Worm (Caenorhabditis elegans): ENCODE results near the gene nhr-140.

nhr-140 gene

ce11 chrV:6956237-6956636 is 33.2 kb downstream of the nhr-140 start, which contains the start of gene mec-1:
mec-1 (plus strand) TSS chrV:6956537.
- no peak for TF ChIP-seq nhr-43 (tag; optimal IDR thresholded peaks at IDR 0.05; ENCODE audit: poor library complexity, severe bottlenecking)
- TF ChIP-seq nhr-12 (tag; optimal IDR thresholded peaks at IDR 0.05), result no peak
- TF ChIP-seq elt-1 (tag; optimal IDR thresholded peaks at IDR 0.05), result no peak
- TF ChIP-seq nhr-77 (tag; optimal IDR thresholded peaks at IDR 0.05), result no peak
- no peak for TF ChIP-seq pqm-1 (tag; optimal IDR thresholded peaks at IDR 0.05)
- no peak for TF ChIP-seq zag-1 (tag; optimal IDR thresholded peaks at IDR 0.05)
- no peak for TF ChIP-seq ama-1 (optimal IDR thresholded peaks at IDR 0.05)
- no peak for TF ChIP-seq daf-12 (tag; optimal IDR thresholded peaks at IDR 0.05)
- no peak for TF ChIP-seq nhr-28 (tag; optimal IDR thresholded peaks at IDR 0.05)
- TF ChIP-seq unc-39 (tag; optimal IDR thresholded peaks at IDR 0.05), result no peak
- no peak for TF ChIP-seq R02D3.7 (tag; optimal IDR thresholded peaks at IDR 0.05)
- TF ChIP-seq unc-62 (GFP tag; optimal IDR thresholded peaks at IDR 0.05), result no peak
- TF ChIP-seq nhr-23 (tag; optimal IDR thresholded peaks at IDR 0.05), result no peak
- TF ChIP-seq eor-1 (tag; optimal IDR thresholded peaks at IDR 0.05), result no peak
- no peak for TF ChIP-seq nhr-76 (tag; optimal IDR thresholded peaks at IDR 0.05)
- TF ChIP-seq skn-1 (tag; optimal IDR thresholded peaks at IDR 0.05), result no peak
- no peak for TF ChIP-seq fos-1 (tag; optimal IDR thresholded peaks at IDR 0.05)
- no peak for TF ChIP-seq aly-2 (tag; optimal IDR thresholded peaks at IDR 0.05)

DNA sequence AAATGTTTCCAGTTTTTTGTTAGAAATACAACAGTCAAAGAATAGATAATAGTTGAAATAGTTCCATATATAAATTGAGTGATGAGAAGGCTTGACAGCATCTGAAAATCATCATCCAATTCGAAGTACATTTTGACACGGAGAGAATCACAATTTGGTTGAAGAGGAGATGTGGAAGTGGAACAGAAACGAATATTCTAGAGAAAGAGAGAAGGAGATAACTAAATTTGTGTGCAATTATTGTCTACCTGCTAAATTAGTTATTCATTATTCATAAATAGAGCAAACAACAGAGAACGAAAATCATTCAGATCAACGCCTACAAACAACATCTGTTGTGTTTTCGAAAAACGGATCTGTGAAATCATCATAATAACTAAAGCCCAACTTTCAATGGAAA is 35.7 kb downstream of the nhr-140 start, which contains the start of gene srg-31:
srg-31 (minus strand) TSS at position 101 of the 400 bp plus-strand sequence.
- no peak for TF ChIP-seq pha-4 (tag; optimal IDR thresholded peaks at IDR 0.05)

DNA sequence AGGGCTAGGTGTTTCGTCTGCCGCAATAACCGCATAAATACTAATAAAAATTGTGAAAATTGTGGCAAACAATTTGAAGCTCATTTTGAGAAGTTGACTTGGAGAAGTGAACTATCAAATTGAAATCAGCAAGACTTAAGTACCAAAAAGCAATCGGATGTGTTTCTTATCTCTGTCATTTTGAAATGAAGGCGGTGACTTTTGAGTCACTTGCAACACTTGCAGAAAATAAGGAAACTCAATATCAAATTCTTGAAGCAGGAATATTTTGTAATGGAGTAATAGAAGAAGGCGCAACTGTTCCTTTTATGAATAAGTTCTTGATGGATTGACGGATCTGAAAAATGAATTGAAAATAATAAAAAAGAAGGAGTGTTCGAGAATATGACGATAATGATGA is 38.2 kb downstream of the nhr-140 start, which contains the start of gene T07H8.11:
T07H8.11 (minus strand) TSS at position 101 of the 400 bp plus-strand sequence.
- TF ChIP-seq snpc-4 (tag; optimal IDR thresholded peaks at IDR 0.05) (no peak), R02D3.7 (tag; optimal IDR thresholded peaks at IDR 0.05) (no peak), ceh-16 (tag; optimal IDR thresholded peaks at IDR 0.05) (no peak), ama-1 (optimal IDR thresholded peaks at IDR 0.05) (no peak), ztf-11 (tag; optimal IDR thresholded peaks at IDR 0.05) (no peak), mdl-1 (tag; optimal IDR thresholded peaks at IDR 0.05) (no peak), lin-15B (tag; optimal IDR thresholded peaks at IDR 0.05) (no peak), ceh-82 (tag; optimal IDR thresholded peaks at IDR 0.05) (no peak), ztf-4 (tag; optimal IDR thresholded peaks at IDR 0.05) (no peak), nhr-12 (tag; optimal IDR thresholded peaks at IDR 0.05) (no peak), jun-1 (tag; optimal IDR thresholded peaks at IDR 0.05) (no peak), unc-39 (tag; optimal IDR thresholded peaks at IDR 0.05) (no peak), pha-4 (tag; optimal IDR thresholded peaks at IDR 0.05) (no peak), pqm-1 (tag; optimal IDR thresholded peaks at IDR 0.05) (no peak), nhr-11 (tag; optimal IDR thresholded peaks at IDR 0.05) (no peak), mml-1 (tag; optimal IDR thresholded peaks at IDR 0.05) (no peak), nhr-25 (tag; optimal IDR thresholded peaks at IDR 0.05) (no peak), elt-1 (tag; optimal IDR thresholded peaks at IDR 0.05) (no peak), ZK546.5 (tag; optimal IDR thresholded peaks at IDR 0.05) (no peak), lsy-12 (tag; optimal IDR thresholded peaks at IDR 0.05) (no peak)

DNA sequence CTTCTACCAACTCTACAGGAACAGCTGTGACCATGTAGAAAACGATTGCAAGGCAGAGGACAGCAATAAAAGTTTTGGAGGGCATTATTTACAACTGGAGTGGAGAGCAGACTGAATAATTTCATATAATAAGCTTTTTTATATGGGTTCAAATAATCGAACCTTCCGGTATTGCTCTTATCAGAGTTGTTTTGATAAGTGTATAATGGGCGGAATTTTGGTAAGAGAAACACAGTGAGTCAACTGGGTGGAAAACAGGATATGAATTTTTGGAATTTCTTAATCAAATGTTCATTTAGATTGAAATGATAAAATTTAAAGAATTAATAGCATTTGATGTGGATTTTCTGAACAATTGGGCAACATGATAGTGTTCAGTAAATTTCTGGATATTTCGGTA is 39.7 kb downstream of the nhr-140 start, which contains the start of gene Y57E12B.11:
Y57E12B.11 (minus strand) TSS at position 101 of the 400 bp plus-strand sequence.
- TF ChIP-seq nhr-67 (tag; optimal IDR thresholded peaks at IDR 0.05) (no peak), pha-4 (tag; optimal IDR thresholded peaks at IDR 0.05) (no peak), elt-1 (tag; optimal IDR thresholded peaks at IDR 0.05) (no peak), skn-1 (tag; optimal IDR thresholded peaks at IDR 0.05) (no peak), ceh-82 (tag; optimal IDR thresholded peaks at IDR 0.05) (no peak), eor-1 (tag; optimal IDR thresholded peaks at IDR 0.05) (no peak), egl-27 (tag; optimal IDR thresholded peaks at IDR 0.05) (no peak), ceh-16 (tag; optimal IDR thresholded peaks at IDR 0.05) (no peak), nhr-43 (tag; optimal IDR thresholded peaks at IDR 0.05; ENCODE audit: poor library complexity, severe bottlenecking) (no peak), ama-1 (optimal IDR thresholded peaks at IDR 0.05) (no peak), snpc-4 (tag; optimal IDR thresholded peaks at IDR 0.05) (no peak), elt-3 (tag; optimal IDR thresholded peaks at IDR 0.05) (no peak)

ce11 chrV:6948225-6948624 is 41.3 kb downstream of the nhr-140 start, which contains the start of gene Y57E12B.1:
Y57E12B.1 (plus strand) TSS chrV:6948525.
- TF ChIP-seq tbx-2 (tag; optimal IDR thresholded peaks at IDR 0.05), result no peak
- no peak for TF ChIP-seq snpc-4 (tag; optimal IDR thresholded peaks at IDR 0.05)
- TF ChIP-seq ama-1 (optimal IDR thresholded peaks at IDR 0.05), result no peak
- TF ChIP-seq nhr-43 (tag; optimal IDR thresholded peaks at IDR 0.05; ENCODE audit: poor library complexity, severe bottlenecking), result no peak
- TF ChIP-seq nhr-28 (tag; optimal IDR thresholded peaks at IDR 0.05), result no peak
- TF ChIP-seq hmg-11 (tag; optimal IDR thresholded peaks at IDR 0.05), result no peak
- no peak for TF ChIP-seq mml-1 (tag; optimal IDR thresholded peaks at IDR 0.05)
- TF ChIP-seq jun-1 (tag; optimal IDR thresholded peaks at IDR 0.05), result no peak
- no peak for TF ChIP-seq nhr-11 (tag; optimal IDR thresholded peaks at IDR 0.05)
